Worm (Caenorhabditis elegans) whole organism, late embryonic: ENCODE data around the gene ztf-8.

ENCODE experiments used
- F13H6.1 ChIP-seq: sonication (generic microtip); optimal IDR thresholded peaks from 2 replicates; lab custom pipeline; 2016; ENCODE audit warnings: missing genetic modification characterization, missing compliant biosample characterization
- Y22D7AL.16 ChIP-seq: sonication (generic microtip); optimal IDR thresholded peaks from 2 replicates; lab custom pipeline; 2016; ENCODE audit warnings: missing genetic modification characterization, missing compliant biosample characterization
- ahr-1 ChIP-seq: sonication (generic microtip); optimal IDR thresholded peaks from 2 replicates; lab custom pipeline; 2016; ENCODE audit warnings: missing genetic modification characterization, missing compliant biosample characterization
- ama-1 ChIP-seq: fragments of 150-350 bp; optimal IDR thresholded peaks from 2 replicates; lab custom pipeline; 2014
- ceh-45 ChIP-seq: fragments of 200-800 bp; sonication (Bioruptor generic); IDR thresholded peaks from 2 replicates; pipeline ENCODE4 v1.3.6; 2022; ENCODE audit warnings: missing genetic modification reagents, missing genetic modification characterization, missing compliant biosample characterization
- dmd-4 ChIP-seq: sonication (generic microtip); optimal IDR thresholded peaks from 2 replicates; lab custom pipeline; 2016; ENCODE audit warnings: borderline replicate concordance, missing genetic modification characterization, missing compliant biosample characterization
- hlh-30 ChIP-seq: sonication (generic microtip); optimal IDR thresholded peaks from 2 replicates; lab custom pipeline; 2017; ENCODE audit warnings: antibody characterized with exemption, missing genetic modification characterization, missing compliant biosample characterization; ENCODE audit not compliant: insufficient read depth
- nfya-1 ChIP-seq: sonication (generic microtip); optimal IDR thresholded peaks from 2 replicates; lab custom pipeline; 2017; ENCODE audit warnings: missing genetic modification characterization, mild to moderate bottlenecking, missing compliant biosample characterization, antibody characterized with exemption, moderate library complexity
- pag-3 ChIP-seq: sonication (generic microtip); optimal IDR thresholded peaks from 2 replicates; lab custom pipeline; 2016; ENCODE audit warnings: missing compliant biosample characterization, missing genetic modification characterization, borderline replicate concordance
- pha-4 ChIP-seq: fragments of 150-350 bp; optimal IDR thresholded peaks from 2 replicates; lab custom pipeline; 2018; ENCODE audit warnings: missing biosample characterization, missing genetic modification reagents, missing genetic modification characterization
- pqm-1 ChIP-seq: sonication (generic microtip); optimal IDR thresholded peaks from 2 replicates; lab custom pipeline; 2016; ENCODE audit warnings: missing genetic modification characterization, missing compliant biosample characterization
- rnt-1 ChIP-seq: sonication (generic microtip); optimal IDR thresholded peaks from 2 replicates; lab custom pipeline; 2016; ENCODE audit warnings: missing genetic modification characterization, missing compliant biosample characterization
- sox-4 ChIP-seq: sonication (generic microtip); optimal IDR thresholded peaks from 2 replicates; lab custom pipeline; 2017; ENCODE audit warnings: mild to moderate bottlenecking, missing genetic modification characterization, inconsistent platforms, missing compliant biosample characterization
- unc-3 ChIP-seq, 2 experiments: fragments of 200-800 bp in 1 of 2; sonication (Bioruptor generic) in 1 of 2; sonication (generic microtip) in 1 of 2; conservative IDR thresholded peaks in 1 of 2; optimal IDR thresholded peaks in 1 of 2; 2 replicates each; pipeline versions ENCODE4 v1.3.6 to Lab custom; 2016 to 2022; ENCODE audit warnings: missing compliant biosample characterization in 2 of 2, missing genetic modification characterization in 2 of 2, missing genetic modification reagents in 1 of 2

DNA sequence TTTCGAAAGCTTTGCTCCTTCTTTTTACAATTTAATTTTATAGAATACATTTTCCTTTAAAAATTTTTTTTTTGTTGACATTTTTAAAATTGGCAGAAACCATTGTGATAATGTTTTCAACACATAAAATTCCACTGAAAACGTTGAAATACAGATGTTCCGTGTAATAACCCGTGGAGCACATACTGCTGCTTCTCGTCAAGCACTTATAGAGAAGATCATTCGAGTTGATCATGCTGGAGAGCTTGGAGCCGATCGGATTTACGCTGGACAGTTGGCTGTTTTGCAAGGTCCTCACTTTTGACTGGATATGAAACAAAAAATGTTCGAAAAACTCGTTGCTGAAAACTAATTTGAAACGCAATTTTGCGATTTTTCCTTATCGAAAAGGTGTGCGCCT, 4.5 kb upstream of the ztf-8 start, which contains the start of gene clk-1:
- TF ChIP-seq pha-4 (tag; lab: Kevin White, UChicago) (no peak), sox-4 (tag; lab: Kevin White, UChicago) (no peak), rnt-1 (tag; lab: Kevin White, UChicago) (no peak), dmd-4 (tag; lab: Kevin White, UChicago) (no peak), ceh-45 (GFP tag; lab: Robert Waterston, UW) (no peak), F13H6.1 (tag; lab: Kevin White, UChicago) (no peak), ahr-1 (tag; lab: Kevin White, UChicago) (no peak), hlh-30 (tag; lab: Kevin White, UChicago) (no peak), pqm-1 (tag; lab: Kevin White, UChicago) (no peak), ama-1 (lab: Kevin White, UChicago) (no peak), unc-3 (GFP tag; conservative IDR thresholded peaks at IDR 0.05; lab: Robert Waterston, UW) (no peak), unc-3 (tag; optimal IDR thresholded peaks at IDR 0.05; lab: Kevin White, UChicago) (no peak), pag-3 (tag; lab: Kevin White, UChicago) (no peak), Y22D7AL.16 (tag; lab: Kevin White, UChicago) (no peak), nfya-1 (tag; lab: Kevin White, UChicago) (no peak)
